Worm (Caenorhabditis elegans): ENCODE data around the gene C14H10.2.

DNA sequence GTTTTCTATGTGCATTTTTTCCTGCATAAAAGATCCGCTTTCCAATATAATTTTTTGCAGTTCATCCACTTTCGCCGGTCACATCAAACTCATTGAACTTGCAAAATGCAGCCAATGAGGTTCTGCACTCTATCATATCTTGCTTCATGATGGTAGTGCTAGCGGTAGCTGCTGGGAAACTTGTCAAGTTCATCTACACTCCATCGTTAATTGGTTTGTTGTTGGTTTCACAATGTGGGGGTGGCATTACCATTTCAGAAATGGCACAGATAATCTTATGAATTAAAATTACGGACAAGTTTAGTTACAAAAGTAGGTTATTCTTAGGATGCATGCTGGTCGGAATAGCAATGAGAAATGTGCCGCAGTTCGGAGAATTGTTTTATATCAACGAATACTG is 21.8 kb upstream of the C14H10.2 start:
- no peak for TF ChIP-seq flt-1 (GFP tag; IDR thresholded peaks at IDR 0.05)
- TF ChIP-seq med-1 (GFP tag; optimal IDR thresholded peaks at IDR 0.05; ENCODE audit: insufficient read depth), result no peak
- no peak for TF ChIP-seq T22C8.4 (GFP tag; IDR thresholded peaks at IDR 0.05)
- no peak for TF ChIP-seq ztf-23 (GFP tag; IDR thresholded peaks at IDR 0.05)
- TF ChIP-seq tab-1 (GFP tag; IDR thresholded peaks at IDR 0.05), result no peak
- TF ChIP-seq ref-1 (GFP tag; conservative IDR thresholded peaks at IDR 0.05), result no peak
- TF ChIP-seq cog-1 (tag; optimal IDR thresholded peaks at IDR 0.05), result no peak
- TF ChIP-seq klf-2 (GFP tag; conservative IDR thresholded peaks at IDR 0.05), result no peak
- no peak for TF ChIP-seq ztf-29 (GFP tag; IDR thresholded peaks at IDR 0.05)
